Worm (Caenorhabditis elegans) whole organism, L2 larva: ENCODE results near the gene etc-1.

Experiments used
- Y55F3AM.14 ChIP-seq: fragments of 200-800 bp; sonication (Bioruptor generic); optimal IDR thresholded peaks from 2 replicates; lab custom pipeline; 2018; ENCODE audit warnings: mild to moderate bottlenecking, missing genetic modification characterization, missing compliant biosample characterization
- alr-1 ChIP-seq: fragments of 150-350 bp; optimal IDR thresholded peaks from 2 replicates; lab custom pipeline; 2014; ENCODE audit warnings: missing biosample characterization, missing genetic modification characterization
- ama-1 ChIP-seq: fragments of 150-350 bp; optimal IDR thresholded peaks from 2 replicates; lab custom pipeline; 2018; ENCODE audit warnings: inconsistent platforms
- blmp-1 ChIP-seq: sonication (generic microtip); optimal IDR thresholded peaks from 2 replicates; lab custom pipeline; 2017; ENCODE audit warnings: missing genetic modification characterization, mild to moderate bottlenecking, missing compliant biosample characterization, antibody characterized with exemption, moderate library complexity; ENCODE audit not compliant: insufficient read depth
- dmd-4 ChIP-seq: sonication (generic microtip); optimal IDR thresholded peaks from 2 replicates; lab custom pipeline; 2017; ENCODE audit warnings: missing biosample characterization, missing genetic modification characterization
- egl-27 ChIP-seq: sonication (generic microtip); optimal IDR thresholded peaks from 3 replicates; lab custom pipeline; 2017; ENCODE audit warnings: missing biosample characterization, missing genetic modification reagents, missing genetic modification characterization
- elt-1 ChIP-seq: fragments of 150-350 bp; optimal IDR thresholded peaks from 2 replicates; lab custom pipeline; 2014; ENCODE audit warnings: missing biosample characterization, missing genetic modification characterization
- elt-3 ChIP-seq: sonication (generic microtip); optimal IDR thresholded peaks from 2 replicates; lab custom pipeline; 2017; ENCODE audit warnings: missing biosample characterization, missing genetic modification characterization
- gmeb-1 ChIP-seq: fragments of 150-350 bp; optimal IDR thresholded peaks from 2 replicates; lab custom pipeline; 2014; ENCODE audit warnings: missing biosample characterization, missing genetic modification characterization
- lin-11 ChIP-seq: fragments of 150-350 bp; sonication (generic microtip); optimal IDR thresholded peaks from 2 replicates; lab custom pipeline; 2014; ENCODE audit warnings: missing biosample characterization, missing genetic modification characterization, inconsistent platforms, mixed read lengths
- lin-13 ChIP-seq: fragments of 150-350 bp; optimal IDR thresholded peaks from 2 replicates; lab custom pipeline; 2014; ENCODE audit warnings: missing biosample characterization, missing genetic modification reagents, missing genetic modification characterization
- lsy-2 ChIP-seq, 2 experiments: fragments of 150-350 bp in 1 of 2; sonication (generic microtip) in 1 of 2; optimal IDR thresholded peaks; 2 replicates each; lab custom pipeline; 2014 to 2017; ENCODE audit warnings: missing biosample characterization in 2 of 2, missing genetic modification characterization in 2 of 2
- mab-5 ChIP-seq: fragments of 150-350 bp; optimal IDR thresholded peaks from 2 replicates; lab custom pipeline; 2014; ENCODE audit warnings: missing biosample characterization, missing genetic modification characterization
- mdl-1 ChIP-seq, 2 experiments: fragments of 150-350 bp in 1 of 2; sonication (generic microtip) in 1 of 2; optimal IDR thresholded peaks; 2 replicates each; lab custom pipeline; 2017; ENCODE audit warnings: missing biosample characterization in 2 of 2, missing genetic modification characterization in 2 of 2
- nhr-10 ChIP-seq: sonication (generic microtip); optimal IDR thresholded peaks from 2 replicates; lab custom pipeline; 2017; ENCODE audit warnings: missing biosample characterization, missing genetic modification characterization
- nhr-12 ChIP-seq: fragments of 150-350 bp; optimal IDR thresholded peaks from 2 replicates; lab custom pipeline; 2014; ENCODE audit warnings: missing biosample characterization, missing genetic modification characterization
- nhr-129 ChIP-seq: fragments of 150-350 bp; optimal IDR thresholded peaks from 2 replicates; lab custom pipeline; 2014; ENCODE audit warnings: missing biosample characterization, missing genetic modification characterization
- nhr-21 ChIP-seq: fragments of 150-350 bp; optimal IDR thresholded peaks from 2 replicates; lab custom pipeline; 2014; ENCODE audit warnings: missing biosample characterization, missing genetic modification characterization
- nhr-237 ChIP-seq: fragments of 150-350 bp; optimal IDR thresholded peaks from 2 replicates; lab custom pipeline; 2014; ENCODE audit warnings: missing biosample characterization, missing genetic modification characterization
- nhr-25 ChIP-seq: fragments of 150-350 bp; sonication (generic microtip); optimal IDR thresholded peaks from 3 replicates; lab custom pipeline; 2014; ENCODE audit warnings: missing biosample characterization, missing genetic modification characterization
- nhr-6 ChIP-seq: fragments of 150-350 bp; optimal IDR thresholded peaks from 2 replicates; lab custom pipeline; 2014; ENCODE audit warnings: missing biosample characterization, missing genetic modification characterization
- nhr-77 ChIP-seq: fragments of 150-350 bp; optimal IDR thresholded peaks from 2 replicates; lab custom pipeline; 2014; ENCODE audit warnings: missing biosample characterization, missing genetic modification characterization
- sem-4 ChIP-seq: fragments of 150-350 bp; optimal IDR thresholded peaks from 2 replicates; lab custom pipeline; 2014; ENCODE audit warnings: missing biosample characterization, missing genetic modification reagents, missing genetic modification characterization
- skn-1 ChIP-seq: sonication (generic microtip); optimal IDR thresholded peaks from 2 replicates; lab custom pipeline; 2017; ENCODE audit warnings: missing biosample characterization, missing genetic modification characterization
- sma-3 ChIP-seq: sonication (generic microtip); optimal IDR thresholded peaks from 2 replicates; lab custom pipeline; 2016; ENCODE audit warnings: missing genetic modification reagents, missing genetic modification characterization, missing compliant biosample characterization
- snpc-4 ChIP-seq: fragments of 150-350 bp; optimal IDR thresholded peaks from 2 replicates; lab custom pipeline; 2014; ENCODE audit warnings: missing biosample characterization, missing genetic modification characterization
- unc-39 ChIP-seq: fragments of 150-350 bp; optimal IDR thresholded peaks from 2 replicates; lab custom pipeline; 2014; ENCODE audit warnings: missing biosample characterization, missing genetic modification characterization
- unc-55 ChIP-seq: fragments of 150-350 bp; sonication (generic microtip); optimal IDR thresholded peaks from 3 replicates; lab custom pipeline; 2014; ENCODE audit warnings: missing biosample characterization, missing genetic modification reagents, missing genetic modification characterization
- unc-62 ChIP-seq: fragments of 150-350 bp; optimal IDR thresholded peaks from 2 replicates; lab custom pipeline; 2014; ENCODE audit warnings: missing biosample characterization, missing genetic modification reagents, missing genetic modification characterization
- ztf-1 ChIP-seq: fragments of 200-800 bp; sonication (Bioruptor generic); conservative IDR thresholded peaks from 2 replicates; pipeline ENCODE4 v1.3.6; 2022; ENCODE audit warnings: missing genetic modification characterization, missing compliant biosample characterization
- ztf-11 ChIP-seq: sonication (generic microtip); optimal IDR thresholded peaks from 2 replicates; lab custom pipeline; 2017; ENCODE audit warnings: missing biosample characterization, missing genetic modification characterization

Gene etc-1

ce11 chrII:8695783-8696182 lies 31.1 kb downstream of the etc-1 start, which contains the start of gene C34C6.10:
Gene C34C6.10, minus strand, starts transcription at chrII:8695883.
- TF ChIP-seq nhr-25 (tag; lab: Kevin White, UChicago) (no peak), unc-39 (tag; lab: Kevin White, UChicago) (no peak), nhr-21 (tag; lab: Kevin White, UChicago) (no peak), nhr-77 (tag; lab: Kevin White, UChicago) (no peak), unc-62 (GFP tag; lab: Kevin White, UChicago) (no peak), alr-1 (tag; lab: Kevin White, UChicago) (no peak), skn-1 (tag; lab: Kevin White, UChicago) (no peak), Y55F3AM.14 (GFP tag; lab: Kevin White, UChicago) (no peak), nhr-10 (tag; lab: Kevin White, UChicago) (no peak), sem-4 (tag; lab: Kevin White, UChicago) (no peak), nhr-6 (tag; lab: Kevin White, UChicago) (no peak), ztf-11 (no peak), sma-3 (GFP tag; lab: Kevin White, UChicago) (no peak), egl-27 (no peak), ztf-1 (GFP tag; lab: Robert Waterston, UW) (no peak), nhr-12 (tag; lab: Kevin White, UChicago) (no peak), elt-1 (tag; lab: Kevin White, UChicago) (no peak)
- TF ChIP-seq, all 48 proteins: peak for 0

- no peak for TF ChIP-seq unc-55
- no peak for TF ChIP-seq lsy-2 (tag; optimal IDR thresholded peaks at IDR 0.05; lab: Kevin White, UChicago)
- TF ChIP-seq ztf-1 (GFP tag; lab: Robert Waterston, UW), result no peak
- TF ChIP-seq nhr-129 (tag; lab: Kevin White, UChicago), result no peak
- no peak for TF ChIP-seq ama-1 (lab: Kevin White, UChicago)
- no peak for TF ChIP-seq unc-62 (GFP tag; lab: Kevin White, UChicago)
- no peak for TF ChIP-seq snpc-4 (tag; lab: Kevin White, UChicago)
- no peak for TF ChIP-seq lin-13 (GFP tag; lab: Kevin White, UChicago)
Measured at ce11 chrII:8698828-8699227, 34.2 kb downstream of the etc-1 start, which contains the start of gene chdh-1. Gene chdh-1, minus strand, starts transcription at chrII:8698928.

ce11 chrII:8701059-8701458 lies 36.4 kb downstream of the etc-1 start:
- no peak for TF ChIP-seq nhr-237 (tag; lab: Kevin White, UChicago)
- TF ChIP-seq mab-5 (tag; lab: Kevin White, UChicago), result no peak
- TF ChIP-seq lsy-2 (tag; optimal IDR thresholded peaks at IDR 0.05; lab: Kevin White, UChicago), result peak in 1 of 2 experiments; percentile 86
- TF ChIP-seq blmp-1, result no peak
- TF ChIP-seq, all 48 proteins: peak for 1

- no peak for TF ChIP-seq mdl-1 (tag; optimal IDR thresholded peaks at IDR 0.05; lab: Kevin White, UChicago)
- no peak for TF ChIP-seq dmd-4 (tag; lab: Kevin White, UChicago)
Measured at ce11 chrII:8701619-8702350, 37.2 kb downstream of the etc-1 start, which contains the start of gene sphk-1. Gene sphk-1, minus strand, starts transcription at chrII:8701669.

- TF ChIP-seq nhr-237 (tag; lab: Kevin White, UChicago) (no peak), elt-1 (tag; lab: Kevin White, UChicago) (no peak), elt-3 (no peak), unc-62 (GFP tag; lab: Kevin White, UChicago) (no peak), sma-3 (GFP tag; lab: Kevin White, UChicago) (no peak), gmeb-1 (tag; lab: Kevin White, UChicago) (no peak), Y55F3AM.14 (GFP tag; lab: Kevin White, UChicago) (no peak), lsy-2 (tag; optimal IDR thresholded peaks at IDR 0.05; lab: Kevin White, UChicago) (no peak), nhr-10 (tag; lab: Kevin White, UChicago) (no peak), ztf-1 (GFP tag; lab: Robert Waterston, UW) (no peak), nhr-21 (tag; lab: Kevin White, UChicago) (no peak), lin-11 (tag; lab: Kevin White, UChicago) (no peak), blmp-1 (no peak)
Measured at ce11 chrII:8703729-8704128, 39.1 kb downstream of the etc-1 start, which contains the start of gene ceh-7. Gene ceh-7, minus strand, starts transcription at chrII:8703829.
